Fruit fly (Drosophila melanogaster) whole organism, embryonic: Measurements from ENCODE around the gene Vps29.

ENCODE experiments used
- Asciz ChIP-seq: fragments of 200-800 bp; sonication (Bioruptor generic); optimal IDR thresholded peaks from 2 replicates; lab custom pipeline; 2017; ENCODE audit warnings: missing biosample characterization, mild to moderate bottlenecking, missing genetic modification characterization, missing genetic modification reagents
- C15 ChIP-seq: fragments of 200-800 bp; sonication (Bioruptor generic); IDR thresholded peaks from 3 replicates; pipeline ENCODE4 v1.3.6; 2022; ENCODE audit warnings: missing biosample characterization, missing genetic modification characterization
- CG10431 ChIP-seq: fragments of 200-800 bp; sonication (Bioruptor generic); optimal IDR thresholded peaks from 3 replicates; lab custom pipeline; 2018; ENCODE audit warnings: missing biosample characterization, mild to moderate bottlenecking, missing genetic modification characterization
- CG10959 ChIP-seq: fragments of 200-800 bp; sonication (Bioruptor generic); IDR thresholded peaks from 2 replicates; pipeline ENCODE4 v1.3.6; 2022; ENCODE audit warnings: missing biosample characterization, missing genetic modification characterization
- CG11398 ChIP-seq: fragments of 200-800 bp; sonication (Bioruptor generic); optimal IDR thresholded peaks from 2 replicates; lab custom pipeline; 2016; ENCODE audit warnings: missing biosample characterization, missing genetic modification characterization
- CG13287 ChIP-seq: fragments of 200-800 bp; sonication (Bioruptor generic); IDR thresholded peaks from 2 replicates; pipeline ENCODE4 v1.3.6; 2022; ENCODE audit warnings: missing biosample characterization, missing genetic modification characterization; ENCODE audit not compliant: partially characterized antibody
- CG13624 ChIP-seq: fragments of 200-800 bp; sonication (Bioruptor generic); optimal IDR thresholded peaks from 2 replicates; lab custom pipeline; 2016; ENCODE audit warnings: missing biosample characterization, missing genetic modification characterization
- CG15514 ChIP-seq: fragments of 200-800 bp; sonication (Bioruptor generic); optimal IDR thresholded peaks from 3 replicates; lab custom pipeline; 2017; ENCODE audit warnings: missing biosample characterization, missing genetic modification characterization, mild to moderate bottlenecking, moderate library complexity, missing genetic modification reagents
- CG17328 ChIP-seq: fragments of 200-800 bp; sonication (Bioruptor generic); IDR thresholded peaks from 2 replicates; pipeline ENCODE4 v1.3.6; 2022; ENCODE audit warnings: missing biosample characterization, missing genetic modification characterization
- CG2116 ChIP-seq: fragments of 200-800 bp; sonication (Bioruptor generic); optimal IDR thresholded peaks from 3 replicates; lab custom pipeline; 2018; ENCODE audit warnings: missing biosample characterization, mild to moderate bottlenecking, missing genetic modification characterization
- CG31365 ChIP-seq: fragments of 200-800 bp; sonication (Bioruptor generic); optimal IDR thresholded peaks from 2 replicates; lab custom pipeline; 2018; ENCODE audit warnings: missing biosample characterization, mild to moderate bottlenecking, missing genetic modification characterization
- CG31441 ChIP-seq: fragments of 200-800 bp; sonication (Bioruptor generic); IDR thresholded peaks from 2 replicates; pipeline ENCODE4 v1.3.6; 2022; ENCODE audit warnings: missing biosample characterization, missing genetic modification characterization
- CG33557 ChIP-seq: fragments of 200-800 bp; sonication (Bioruptor generic); optimal IDR thresholded peaks from 2 replicates; lab custom pipeline; 2019; ENCODE audit warnings: missing biosample characterization, mild to moderate bottlenecking, missing genetic modification characterization, moderate library complexity
- CG3407 ChIP-seq: fragments of 200-800 bp; sonication (Bioruptor generic); optimal IDR thresholded peaks from 2 replicates; lab custom pipeline; 2018; ENCODE audit warnings: missing biosample characterization, mild to moderate bottlenecking, missing genetic modification characterization
- CG34224 ChIP-seq: fragments of 200-800 bp; sonication (Bioruptor generic); IDR thresholded peaks from 3 replicates; pipeline ENCODE4 v1.3.6; 2022; ENCODE audit warnings: missing biosample characterization, missing genetic modification characterization; ENCODE audit not compliant: partially characterized antibody
- CG3726 ChIP-seq: fragments of 200-800 bp; sonication (Bioruptor generic); IDR thresholded peaks from 3 replicates; pipeline ENCODE4, ENCODE4 v1.3.6; 2022; ENCODE audit warnings: missing biosample characterization, missing genetic modification characterization
- CG43689 ChIP-seq: fragments of 200-800 bp; sonication (Bioruptor generic); IDR thresholded peaks from 2 replicates; pipeline ENCODE4 v1.3.6; 2022; ENCODE audit warnings: missing biosample characterization, missing genetic modification characterization
- CG5180 ChIP-seq: fragments of 200-800 bp; sonication (Bioruptor generic); optimal IDR thresholded peaks from 3 replicates; lab custom pipeline; 2017; ENCODE audit warnings: missing biosample characterization, missing genetic modification characterization, mild to moderate bottlenecking, moderate library complexity, missing genetic modification reagents
- CG6683 ChIP-seq: fragments of 200-800 bp; sonication (Bioruptor generic); optimal IDR thresholded peaks from 2 replicates; lab custom pipeline; 2017; ENCODE audit warnings: missing biosample characterization, mild to moderate bottlenecking, missing genetic modification characterization, missing genetic modification reagents
- CG8290 ChIP-seq, 3 experiments: fragments of 200-800 bp; sonication (Bioruptor generic); optimal IDR thresholded peaks; 2 replicates each; lab custom pipeline; 2016 to 2019; ENCODE audit warnings: missing biosample characterization in 3 of 3, missing genetic modification characterization in 3 of 3, mild to moderate bottlenecking in 2 of 3, moderate library complexity in 1 of 3
- CG8388 ChIP-seq: fragments of 200-800 bp; sonication (Bioruptor generic); optimal IDR thresholded peaks from 2 replicates; lab custom pipeline; 2019; ENCODE audit warnings: missing biosample characterization, mild to moderate bottlenecking, missing genetic modification characterization, moderate library complexity
- D19A ChIP-seq: fragments of 200-800 bp; optimal IDR thresholded peaks from 3 replicates; lab custom pipeline; 2019; ENCODE audit warnings: missing biosample characterization, mild to moderate bottlenecking, missing genetic modification characterization, moderate library complexity
- Dp ChIP-seq: fragments of 200-800 bp; sonication (Bioruptor generic); optimal IDR thresholded peaks from 2 replicates; lab custom pipeline; 2018; ENCODE audit warnings: missing biosample characterization, mild to moderate bottlenecking, missing genetic modification characterization, moderate library complexity
- E2f1 ChIP-seq: fragments of 200-800 bp; sonication (Bioruptor generic); IDR thresholded peaks from 2 replicates; pipeline ENCODE4 v1.3.6; 2022; ENCODE audit warnings: missing biosample characterization, missing genetic modification characterization
- Elba2 ChIP-seq: fragments of 200-800 bp; sonication (Bioruptor generic); optimal IDR thresholded peaks from 3 replicates; lab custom pipeline; 2016; ENCODE audit warnings: missing biosample characterization, missing genetic modification characterization
- Ets97D ChIP-seq: fragments of 200-800 bp; sonication (Bioruptor generic); optimal IDR thresholded peaks from 3 replicates; lab custom pipeline; 2016; ENCODE audit warnings: missing biosample characterization, missing genetic modification characterization
- Gug ChIP-seq: fragments of 200-800 bp; sonication (Bioruptor generic); IDR thresholded peaks from 4 replicates; pipeline ENCODE4 v1.3.6; 2022; ENCODE audit warnings: missing biosample characterization, missing genetic modification characterization
- Oli ChIP-seq: fragments of 200-800 bp; sonication (Bioruptor generic); optimal IDR thresholded peaks from 2 replicates; lab custom pipeline; 2018; ENCODE audit warnings: missing biosample characterization, mild to moderate bottlenecking, missing genetic modification characterization, moderate library complexity
- Ravus ChIP-seq: fragments of 200-800 bp; sonication (Bioruptor generic); IDR thresholded peaks from 2 replicates; pipeline ENCODE4 v1.3.6; 2022; ENCODE audit warnings: missing biosample characterization, missing genetic modification characterization
- Sox100B ChIP-seq: fragments of 200-800 bp; sonication (Bioruptor generic); optimal IDR thresholded peaks from 3 replicates; lab custom pipeline; 2018; ENCODE audit warnings: missing biosample characterization, mild to moderate bottlenecking, missing genetic modification characterization
- ase ChIP-seq: fragments of 200-800 bp; sonication (Bioruptor generic); IDR thresholded peaks from 3 replicates; pipeline ENCODE4 v1.3.6; 2022; ENCODE audit warnings: missing biosample characterization, missing genetic modification characterization
- bbx ChIP-seq: fragments of 200-800 bp; sonication (Bioruptor generic); IDR thresholded peaks from 2 replicates; pipeline ENCODE4 v1.3.6; 2022; ENCODE audit warnings: missing biosample characterization, missing genetic modification characterization; ENCODE audit not compliant: partially characterized antibody
- dm ChIP-seq: fragments of 200-800 bp; sonication (Bioruptor generic); optimal IDR thresholded peaks from 3 replicates; lab custom pipeline; 2016; ENCODE audit warnings: missing biosample characterization, missing genetic modification characterization
- en ChIP-seq: fragments of 200-800 bp; sonication (Bioruptor generic); optimal IDR thresholded peaks from 2 replicates; lab custom pipeline; 2016; ENCODE audit warnings: missing biosample characterization, missing genetic modification characterization
- esg ChIP-seq: fragments of 200-800 bp; sonication (Bioruptor generic); conservative IDR thresholded peaks from 2 replicates; pipeline ENCODE4 v1.3.6; 2022; ENCODE audit warnings: missing biosample characterization, missing genetic modification characterization
- fd64A ChIP-seq: fragments of 200-800 bp; sonication (Bioruptor generic); optimal IDR thresholded peaks from 3 replicates; lab custom pipeline; 2018; ENCODE audit warnings: missing biosample characterization, mild to moderate bottlenecking, missing genetic modification characterization
- gcm2 ChIP-seq: fragments of 200-800 bp; sonication (Bioruptor generic); optimal IDR thresholded peaks from 2 replicates; lab custom pipeline; 2016; ENCODE audit warnings: missing biosample characterization, missing genetic modification characterization
- gsb-n ChIP-seq: fragments of 200-800 bp; sonication (Bioruptor generic); optimal IDR thresholded peaks from 3 replicates; lab custom pipeline; 2018; ENCODE audit warnings: missing biosample characterization, mild to moderate bottlenecking, missing genetic modification characterization
- kah ChIP-seq: fragments of 200-800 bp; sonication (Bioruptor generic); optimal IDR thresholded peaks from 2 replicates; lab custom pipeline; 2018; ENCODE audit warnings: missing biosample characterization, mild to moderate bottlenecking, missing genetic modification characterization
- ken ChIP-seq: fragments of 200-800 bp; sonication (Bioruptor generic); IDR thresholded peaks from 3 replicates; pipeline ENCODE4 v1.3.6; 2022; ENCODE audit warnings: missing biosample characterization, missing genetic modification characterization
- knrl ChIP-seq: fragments of 200-800 bp; sonication (Bioruptor generic); IDR thresholded peaks from 3 replicates; pipeline ENCODE4 v1.3.6; 2022; ENCODE audit warnings: missing biosample characterization, missing genetic modification characterization; ENCODE audit not compliant: partially characterized antibody
- lbe ChIP-seq: fragments of 200-800 bp; sonication (Bioruptor generic); optimal IDR thresholded peaks from 2 replicates; lab custom pipeline; 2016; ENCODE audit warnings: missing biosample characterization, mild to moderate bottlenecking, missing genetic modification characterization
- nerfin-2 ChIP-seq: fragments of 200-800 bp; sonication (Bioruptor generic); IDR thresholded peaks from 2 replicates; pipeline ENCODE4 v1.3.6; 2022; ENCODE audit warnings: missing biosample characterization, missing genetic modification characterization; ENCODE audit not compliant: partially characterized antibody
- sens ChIP-seq: fragments of 200-800 bp; sonication (Bioruptor generic); peaks from one replicate; lab custom pipeline; 2016; ENCODE audit warnings: missing biosample characterization, missing genetic modification characterization
- sens-2 ChIP-seq: fragments of 200-800 bp; sonication (Bioruptor generic); IDR thresholded peaks from 2 replicates; pipeline ENCODE4 v1.3.6; 2022; ENCODE audit warnings: missing biosample characterization, missing genetic modification characterization
- so ChIP-seq: fragments of 200-800 bp; sonication (Bioruptor generic); IDR thresholded peaks from 3 replicates; pipeline ENCODE4 v1.3.6; 2022; ENCODE audit warnings: missing biosample characterization, missing genetic modification characterization
- stwl ChIP-seq: fragments of 200-800 bp; sonication (Bioruptor generic); optimal IDR thresholded peaks from 3 replicates; lab custom pipeline; 2018; ENCODE audit warnings: missing biosample characterization, mild to moderate bottlenecking, missing genetic modification characterization, moderate library complexity
- ttk ChIP-seq: fragments of 200-800 bp; sonication (Bioruptor generic); IDR thresholded peaks from 2 replicates; pipeline ENCODE4 v2.1.2; 2022; ENCODE audit warnings: missing biosample characterization, missing genetic modification characterization
- zen ChIP-seq: fragments of 200-800 bp; sonication (Bioruptor generic); optimal IDR thresholded peaks from 3 replicates; lab custom pipeline; 2018; ENCODE audit warnings: missing biosample characterization, mild to moderate bottlenecking, missing genetic modification characterization, moderate library complexity

The Vps29 gene

dm6 chr2L:1144371-1145360 lies 5.9 kb upstream of the Vps29 start (continued):
- TF ChIP-seq CG5180 (GFP tag; lab: Kevin White, UChicago): no peak
- no peak for TF ChIP-seq CG43689 (GFP tag; lab: Robert Waterston, UW)
- TF ChIP-seq CG31365 (tag; lab: Kevin White, UChicago): no peak
- peak; percentile 34 for TF ChIP-seq CG15514 (GFP tag; lab: Kevin White, UChicago)
- TF ChIP-seq bbx (GFP tag; lab: Robert Waterston, UW): no peak
- TF ChIP-seq gcm2 (GFP tag; lab: Kevin White, UChicago): no peak
- no peak for TF ChIP-seq knrl (GFP tag; lab: Robert Waterston, UW)
- TF ChIP-seq Asciz (GFP tag; lab: Kevin White, UChicago): no peak
- peak; percentile 26; the same call in 1 of the 2 replicates for TF ChIP-seq sens-2 (GFP tag; lab: Robert Waterston, UW)
- TF ChIP-seq Oli (tag; lab: Kevin White, UChicago): peak; percentile 68
- TF ChIP-seq CG17328 (GFP tag; lab: Robert Waterston, UW): no peak; the same call in 1 of the 2 replicates
- peak; percentile 62; the same call in 1 of the 3 replicates for TF ChIP-seq ken (GFP tag; lab: Robert Waterston, UW)
- no peak for TF ChIP-seq so (GFP tag; lab: Robert Waterston, UW)
- peak; percentile 58 for TF ChIP-seq CG8388 (GFP tag; lab: Kevin White, UChicago)
- peak; percentile 5 for TF ChIP-seq zen
- no peak for TF ChIP-seq C15 (GFP tag; lab: Robert Waterston, UW)
- TF ChIP-seq D19A (tag; lab: Kevin White, UChicago): peak; percentile 98
- peak; percentile 93 for TF ChIP-seq sens (GFP tag; lab: Kevin White, UChicago)
- TF ChIP-seq gsb-n: peak; percentile 18
- peak; percentile 47 for TF ChIP-seq CG31441
- peak; percentile 35; the same call in 1 of the 2 replicates for TF ChIP-seq esg (GFP tag; lab: Robert Waterston, UW)
- TF ChIP-seq CG11398 (GFP tag; lab: Kevin White, UChicago): no peak
- no peak for TF ChIP-seq en (GFP tag; lab: Kevin White, UChicago)
- TF ChIP-seq stwl (tag; lab: Kevin White, UChicago): no peak
- TF ChIP-seq Sox100B (GFP tag; lab: Kevin White, UChicago): no peak
- no peak; the same call in 1 of the 2 replicates for TF ChIP-seq E2f1 (GFP tag; lab: Robert Waterston, UW)
- no peak for TF ChIP-seq Elba2
- peak; percentile 19; the same call in 1 of the 4 replicates for TF ChIP-seq Gug (GFP tag; lab: Robert Waterston, UW)
- no peak for TF ChIP-seq CG33557
- TF ChIP-seq CG2116 (GFP tag; lab: Kevin White, UChicago): no peak
- TF ChIP-seq kah: peak; percentile 2
- peak; percentile 35 for TF ChIP-seq CG13624
- TF ChIP-seq dm: no peak
- no peak for TF ChIP-seq nerfin-2
- no peak for TF ChIP-seq CG10959 (GFP tag; lab: Robert Waterston, UW)
- no peak for TF ChIP-seq CG6683 (GFP tag; lab: Kevin White, UChicago)

- TF ChIP-seq CG13287 (GFP tag; lab: Robert Waterston, UW): peak; percentile 78
- TF ChIP-seq Ets97D: no peak
- TF ChIP-seq Dp (GFP tag; lab: Kevin White, UChicago): peak; percentile 87
- peak; percentile 46 for TF ChIP-seq CG10431
- TF ChIP-seq CG8290 (GFP tag; optimal IDR thresholded peaks at IDR 0.05; lab: Kevin White, UChicago): no peak
- TF ChIP-seq CG8290 (tag; optimal IDR thresholded peaks at IDR 0.05; lab: Kevin White, UChicago): no peak
- no peak for TF ChIP-seq Ravus (GFP tag; lab: Robert Waterston, UW)
- no peak for TF ChIP-seq CG3407 (GFP tag; lab: Kevin White, UChicago)
- no peak for TF ChIP-seq ase (GFP tag; lab: Robert Waterston, UW)
- TF ChIP-seq CG34224: peak; percentile 72
- no peak for TF ChIP-seq fd64A (GFP tag; lab: Kevin White, UChicago)
- no peak for TF ChIP-seq ttk
- TF ChIP-seq lbe (GFP tag; lab: Kevin White, UChicago): no peak
- no peak for TF ChIP-seq CG3726 (GFP tag; lab: Robert Waterston, UW)
Measured at dm6 chr2L:1147656-1148055, 2.9 kb upstream of the Vps29 start.
